Worm (Caenorhabditis elegans) whole organism, L3 larva: ENCODE results near the gene mev-1.

Experiments
- aly-2 ChIP-seq: fragments of 150-350 bp; optimal IDR thresholded peaks from 2 replicates; lab custom pipeline; 2014; ENCODE audit warnings: missing biosample characterization, missing genetic modification characterization
- ama-1 ChIP-seq: fragments of 150-350 bp; optimal IDR thresholded peaks from 2 replicates; lab custom pipeline; 2018
- ceh-28 ChIP-seq: fragments of 150-350 bp; optimal IDR thresholded peaks from 2 replicates; lab custom pipeline; 2014; ENCODE audit warnings: missing biosample characterization, missing genetic modification reagents, missing genetic modification characterization
- egl-27 ChIP-seq: sonication (generic microtip); optimal IDR thresholded peaks from 4 replicates; lab custom pipeline; 2017; ENCODE audit warnings: missing biosample characterization, missing genetic modification reagents, missing genetic modification characterization
- elt-2 ChIP-seq: sonication (generic microtip); optimal IDR thresholded peaks from 2 replicates; lab custom pipeline; 2016; ENCODE audit warnings: missing genetic modification reagents, mild to moderate bottlenecking, missing genetic modification characterization, missing compliant biosample characterization
- jun-1 ChIP-seq: fragments of 150-350 bp; optimal IDR thresholded peaks from 2 replicates; lab custom pipeline; 2014; ENCODE audit warnings: missing biosample characterization, missing genetic modification reagents, missing genetic modification characterization
- nhr-25 ChIP-seq: sonication (generic microtip); optimal IDR thresholded peaks from 2 replicates; lab custom pipeline; 2017; ENCODE audit warnings: missing biosample characterization, missing genetic modification characterization
- pha-4 ChIP-seq: fragments of 150-350 bp; optimal IDR thresholded peaks from 2 replicates; lab custom pipeline; 2014; ENCODE audit warnings: missing biosample characterization, missing genetic modification reagents, missing genetic modification characterization
- pqm-1 ChIP-seq: fragments of 150-350 bp; optimal IDR thresholded peaks from 2 replicates; lab custom pipeline; 2017; ENCODE audit warnings: missing biosample characterization, missing genetic modification characterization, inconsistent platforms
- snpc-4 ChIP-seq: fragments of 150-350 bp; optimal IDR thresholded peaks from 2 replicates; lab custom pipeline; 2014; ENCODE audit warnings: missing biosample characterization, missing genetic modification characterization
- ztf-11 ChIP-seq: fragments of 150-350 bp; optimal IDR thresholded peaks from 2 replicates; lab custom pipeline; 2014; ENCODE audit warnings: missing biosample characterization, missing genetic modification characterization
- ztf-4 ChIP-seq: fragments of 150-350 bp; optimal IDR thresholded peaks from 2 replicates; lab custom pipeline; 2014; ENCODE audit warnings: missing biosample characterization, missing genetic modification characterization

DNA sequence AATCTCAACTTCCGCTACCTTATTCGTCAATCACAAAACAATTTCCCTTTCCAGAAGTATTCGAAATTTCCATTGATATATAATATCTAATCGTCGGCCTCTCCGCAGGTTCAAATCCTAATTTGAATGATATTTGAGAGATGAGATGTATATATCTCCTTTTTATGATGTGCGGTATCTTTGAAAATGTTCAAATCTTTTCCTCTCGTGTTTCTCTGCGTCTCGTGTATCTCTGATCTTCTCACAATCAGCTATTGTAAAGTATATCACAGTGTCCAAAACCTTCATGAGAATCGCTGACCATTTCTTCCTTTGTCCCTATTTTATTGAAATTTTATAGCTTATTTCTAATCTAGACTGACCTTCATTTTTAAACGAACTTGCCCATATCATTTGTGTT is 44.3 kb upstream of the mev-1 start:
- no peak for TF ChIP-seq elt-2 (tag; lab: Kevin White, UChicago)
- no peak for TF ChIP-seq jun-1 (tag; lab: Kevin White, UChicago)
- TF ChIP-seq aly-2 (tag; lab: Kevin White, UChicago) = no peak
- no peak for TF ChIP-seq snpc-4
- TF ChIP-seq pha-4 (tag; lab: Kevin White, UChicago) = no peak
- TF ChIP-seq pqm-1 (tag; lab: Kevin White, UChicago) = no peak
- no peak for TF ChIP-seq ama-1
- TF ChIP-seq ztf-11 (tag; lab: Kevin White, UChicago) = no peak
- TF ChIP-seq egl-27 (tag; lab: Kevin White, UChicago) = no peak
- TF ChIP-seq ceh-28 (tag; lab: Kevin White, UChicago) = no peak
- no peak for TF ChIP-seq ztf-4 (tag; lab: Kevin White, UChicago)
- no peak for TF ChIP-seq nhr-25 (tag; lab: Kevin White, UChicago)
